Fruit fly (Drosophila melanogaster) whole organism, embryonic: ENCODE results near the gene Mlp84B.

ENCODE experiments used
- Ada2b ChIP-seq: fragments of 200-800 bp; sonication (Bioruptor generic); IDR thresholded peaks from 2 replicates; pipeline ENCODE4 v1.3.6; 2022; ENCODE audit warnings: missing biosample characterization, missing genetic modification characterization
- Atf6 ChIP-seq: fragments of 200-800 bp; sonication (Bioruptor generic); IDR thresholded peaks from 2 replicates; pipeline ENCODE4 v1.3.6; 2022; ENCODE audit warnings: missing biosample characterization, missing genetic modification characterization
- CG10959 ChIP-seq: fragments of 200-800 bp; sonication (Bioruptor generic); IDR thresholded peaks from 2 replicates; pipeline ENCODE4 v1.3.6; 2022; ENCODE audit warnings: missing biosample characterization, missing genetic modification characterization
- CG14667 ChIP-seq: fragments of 200-800 bp; sonication (Bioruptor generic); IDR thresholded peaks from 2 replicates; pipeline ENCODE4 v1.3.6; 2022; ENCODE audit warnings: missing biosample characterization, missing genetic modification characterization
- CG14860 ChIP-seq: fragments of 200-800 bp; sonication (Bioruptor generic); IDR thresholded peaks from 3 replicates; pipeline ENCODE4 v1.3.6; 2022; ENCODE audit warnings: missing biosample characterization, missing genetic modification characterization; ENCODE audit not compliant: partially characterized antibody
- CG17328 ChIP-seq: fragments of 200-800 bp; sonication (Bioruptor generic); IDR thresholded peaks from 2 replicates; pipeline ENCODE4 v1.3.6; 2022; ENCODE audit warnings: missing biosample characterization, missing genetic modification characterization
- CG17568 ChIP-seq: fragments of 200-800 bp; sonication (Bioruptor generic); optimal IDR thresholded peaks from 2 replicates; lab custom pipeline; 2018; ENCODE audit warnings: missing biosample characterization, mild to moderate bottlenecking, missing genetic modification characterization, moderate library complexity
- CG1792 ChIP-seq: fragments of 200-800 bp; sonication (Bioruptor generic); optimal IDR thresholded peaks from 2 replicates; lab custom pipeline; 2016; ENCODE audit warnings: missing biosample characterization, missing genetic modification characterization
- CG2875 ChIP-seq: fragments of 200-800 bp; sonication (Bioruptor generic); optimal IDR thresholded peaks from 2 replicates; lab custom pipeline; 2017; ENCODE audit warnings: missing biosample characterization, mild to moderate bottlenecking, missing genetic modification characterization, missing genetic modification reagents
- CG2889 ChIP-seq: fragments of 200-800 bp; sonication (Bioruptor generic); IDR thresholded peaks from 3 replicates; pipeline ENCODE4 v1.3.6; 2022; ENCODE audit warnings: missing biosample characterization, missing genetic modification characterization
- CG33213 ChIP-seq: fragments of 200-800 bp; sonication (Bioruptor generic); optimal IDR thresholded peaks from 3 replicates; lab custom pipeline; 2016; ENCODE audit warnings: missing biosample characterization, missing genetic modification characterization
- CG3407 ChIP-seq: fragments of 200-800 bp; sonication (Bioruptor generic); optimal IDR thresholded peaks from 2 replicates; lab custom pipeline; 2018; ENCODE audit warnings: missing biosample characterization, mild to moderate bottlenecking, missing genetic modification characterization
- CG3726 ChIP-seq: fragments of 200-800 bp; sonication (Bioruptor generic); IDR thresholded peaks from 3 replicates; pipeline ENCODE4, ENCODE4 v1.3.6; 2022; ENCODE audit warnings: missing biosample characterization, missing genetic modification characterization
- CG6689 ChIP-seq: fragments of 200-800 bp; sonication (Bioruptor generic); IDR thresholded peaks from 2 replicates; pipeline ENCODE4 v1.3.6; 2022; ENCODE audit warnings: missing biosample characterization, missing genetic modification characterization
- CG6813 ChIP-seq: fragments of 200-800 bp; sonication (Bioruptor generic); optimal IDR thresholded peaks from 2 replicates; lab custom pipeline; 2017; ENCODE audit warnings: missing biosample characterization, missing genetic modification characterization, mild to moderate bottlenecking, moderate library complexity, missing genetic modification reagents
- CG7271 ChIP-seq: fragments of 200-800 bp; sonication (Bioruptor generic); optimal IDR thresholded peaks from 2 replicates; lab custom pipeline; 2018; ENCODE audit warnings: missing biosample characterization, mild to moderate bottlenecking, missing genetic modification characterization, moderate library complexity
- CG8290 ChIP-seq, 3 experiments: fragments of 200-800 bp; sonication (Bioruptor generic); optimal IDR thresholded peaks; 2 replicates each; lab custom pipeline; 2016 to 2019; ENCODE audit warnings: missing biosample characterization in 3 of 3, missing genetic modification characterization in 3 of 3, mild to moderate bottlenecking in 2 of 3, moderate library complexity in 1 of 3
- CG8359 ChIP-seq: fragments of 200-800 bp; sonication (Bioruptor generic); optimal IDR thresholded peaks from 2 replicates; lab custom pipeline; 2017; ENCODE audit warnings: missing biosample characterization, mild to moderate bottlenecking, missing genetic modification characterization, borderline replicate concordance
- CG9215 ChIP-seq: fragments of 200-800 bp; sonication (Bioruptor generic); IDR thresholded peaks from 2 replicates; pipeline ENCODE4 v1.3.6; 2022; ENCODE audit warnings: missing biosample characterization, missing genetic modification characterization
- Dp ChIP-seq: fragments of 200-800 bp; sonication (Bioruptor generic); optimal IDR thresholded peaks from 2 replicates; lab custom pipeline; 2018; ENCODE audit warnings: missing biosample characterization, mild to moderate bottlenecking, missing genetic modification characterization, moderate library complexity
- Fer1 ChIP-seq: fragments of 200-800 bp; sonication (Bioruptor generic); optimal IDR thresholded peaks from 2 replicates; lab custom pipeline; 2017; ENCODE audit warnings: missing biosample characterization, mild to moderate bottlenecking, missing genetic modification characterization
- Gug ChIP-seq: fragments of 200-800 bp; sonication (Bioruptor generic); IDR thresholded peaks from 4 replicates; pipeline ENCODE4 v1.3.6; 2022; ENCODE audit warnings: missing biosample characterization, missing genetic modification characterization
- Hr3 ChIP-seq: fragments of 200-800 bp; sonication (Bioruptor generic); optimal IDR thresholded peaks from 3 replicates; lab custom pipeline; 2016; ENCODE audit warnings: missing biosample characterization, missing genetic modification characterization
- NC2α ChIP-seq: fragments of 200-800 bp; sonication (Bioruptor generic); optimal IDR thresholded peaks from 2 replicates; lab custom pipeline; 2016; ENCODE audit warnings: missing biosample characterization, missing genetic modification characterization
- NFAT ChIP-seq: fragments of 200-800 bp; sonication (Bioruptor generic); IDR thresholded peaks from 2 replicates; pipeline ENCODE4 v1.3.6; 2022; ENCODE audit warnings: missing biosample characterization, missing genetic modification characterization
- NK7.1 ChIP-seq: fragments of 200-800 bp; sonication (Bioruptor generic); optimal IDR thresholded peaks from 3 replicates; lab custom pipeline; 2016; ENCODE audit warnings: missing biosample characterization, missing genetic modification characterization
- Nf-YB ChIP-seq: fragments of 200-800 bp; sonication (Bioruptor generic); optimal IDR thresholded peaks from 3 replicates; lab custom pipeline; 2019; ENCODE audit warnings: missing biosample characterization, mild to moderate bottlenecking, missing genetic modification characterization, moderate library complexity
- Optix ChIP-seq: fragments of 200-800 bp; sonication (Bioruptor generic); IDR thresholded peaks from 3 replicates; pipeline ENCODE4 v1.3.6; 2022; ENCODE audit warnings: missing biosample characterization, missing genetic modification characterization
- Pdp1 ChIP-seq, 2 experiments: fragments of 200-800 bp; sonication (Bioruptor generic); optimal IDR thresholded peaks; 3 replicates each; lab custom pipeline; 2016; ENCODE audit warnings: missing biosample characterization in 2 of 2, missing genetic modification characterization in 2 of 2, mild to moderate bottlenecking in 1 of 2, moderate library complexity in 1 of 2
- Rx ChIP-seq: fragments of 200-800 bp; sonication (Bioruptor generic); IDR thresholded peaks from 2 replicates; pipeline ENCODE4 v1.3.6; 2022; ENCODE audit warnings: missing biosample characterization, missing genetic modification characterization
- bab2 ChIP-seq: fragments of 200-800 bp; sonication (Bioruptor generic); optimal IDR thresholded peaks from 2 replicates; lab custom pipeline; 2016; ENCODE audit warnings: missing biosample characterization, missing genetic modification characterization
- bsh ChIP-seq, 2 experiments: fragments of 200-800 bp; sonication (Bioruptor generic); optimal IDR thresholded peaks; 2 replicates each; lab custom pipeline; 2017 to 2018; ENCODE audit warnings: mild to moderate bottlenecking in 2 of 2, missing biosample characterization in 2 of 2, missing genetic modification characterization in 2 of 2, moderate library complexity in 1 of 2
- caup ChIP-seq: fragments of 200-800 bp; sonication (Bioruptor generic); optimal IDR thresholded peaks from 3 replicates; lab custom pipeline; 2017; ENCODE audit warnings: missing biosample characterization, mild to moderate bottlenecking, missing genetic modification characterization, moderate library complexity; ENCODE audit not compliant: severe bottlenecking
- dan ChIP-seq: fragments of 200-800 bp; sonication (Bioruptor generic); IDR thresholded peaks from 2 replicates; pipeline ENCODE4 v1.3.6; 2022; ENCODE audit warnings: missing biosample characterization, missing genetic modification characterization
- gfzf ChIP-seq: fragments of 200-800 bp; sonication (Bioruptor generic); optimal IDR thresholded peaks from 2 replicates; lab custom pipeline; 2016; ENCODE audit warnings: missing biosample characterization, mild to moderate bottlenecking, missing genetic modification characterization, moderate library complexity
- jumu ChIP-seq: fragments of 200-800 bp; sonication (Bioruptor generic); optimal IDR thresholded peaks from 3 replicates; lab custom pipeline; 2016; ENCODE audit warnings: missing biosample characterization, missing genetic modification characterization
- lbe ChIP-seq: fragments of 200-800 bp; sonication (Bioruptor generic); optimal IDR thresholded peaks from 2 replicates; lab custom pipeline; 2016; ENCODE audit warnings: missing biosample characterization, mild to moderate bottlenecking, missing genetic modification characterization
- phol ChIP-seq: fragments of 200-800 bp; sonication (Bioruptor generic); optimal IDR thresholded peaks from 3 replicates; lab custom pipeline; 2018; ENCODE audit warnings: missing biosample characterization, mild to moderate bottlenecking, missing genetic modification characterization, moderate library complexity
- pnt ChIP-seq: fragments of 200-800 bp; sonication (Bioruptor generic); optimal IDR thresholded peaks from 3 replicates; lab custom pipeline; 2016; ENCODE audit warnings: missing biosample characterization, missing genetic modification characterization
- salm ChIP-seq: fragments of 200-800 bp; sonication (Bioruptor generic); optimal IDR thresholded peaks from 2 replicates; lab custom pipeline; 2018; ENCODE audit warnings: missing biosample characterization, mild to moderate bottlenecking, missing genetic modification characterization
- slp2 ChIP-seq: fragments of 200-800 bp; sonication (Bioruptor generic); optimal IDR thresholded peaks from 2 replicates; lab custom pipeline; 2016; ENCODE audit warnings: missing biosample characterization, missing genetic modification characterization
- sob ChIP-seq: fragments of 200-800 bp; sonication (Bioruptor generic); IDR thresholded peaks from 2 replicates; pipeline ENCODE4 v1.3.6; 2022; ENCODE audit warnings: missing biosample characterization, missing genetic modification characterization
- stwl ChIP-seq: fragments of 200-800 bp; sonication (Bioruptor generic); optimal IDR thresholded peaks from 3 replicates; lab custom pipeline; 2018; ENCODE audit warnings: missing biosample characterization, mild to moderate bottlenecking, missing genetic modification characterization, moderate library complexity
- tap ChIP-seq: fragments of 200-800 bp; optimal IDR thresholded peaks from 3 replicates; lab custom pipeline; 2019; ENCODE audit warnings: missing biosample characterization, mild to moderate bottlenecking, missing genetic modification characterization, moderate library complexity

Mlp84B gene

DNA sequence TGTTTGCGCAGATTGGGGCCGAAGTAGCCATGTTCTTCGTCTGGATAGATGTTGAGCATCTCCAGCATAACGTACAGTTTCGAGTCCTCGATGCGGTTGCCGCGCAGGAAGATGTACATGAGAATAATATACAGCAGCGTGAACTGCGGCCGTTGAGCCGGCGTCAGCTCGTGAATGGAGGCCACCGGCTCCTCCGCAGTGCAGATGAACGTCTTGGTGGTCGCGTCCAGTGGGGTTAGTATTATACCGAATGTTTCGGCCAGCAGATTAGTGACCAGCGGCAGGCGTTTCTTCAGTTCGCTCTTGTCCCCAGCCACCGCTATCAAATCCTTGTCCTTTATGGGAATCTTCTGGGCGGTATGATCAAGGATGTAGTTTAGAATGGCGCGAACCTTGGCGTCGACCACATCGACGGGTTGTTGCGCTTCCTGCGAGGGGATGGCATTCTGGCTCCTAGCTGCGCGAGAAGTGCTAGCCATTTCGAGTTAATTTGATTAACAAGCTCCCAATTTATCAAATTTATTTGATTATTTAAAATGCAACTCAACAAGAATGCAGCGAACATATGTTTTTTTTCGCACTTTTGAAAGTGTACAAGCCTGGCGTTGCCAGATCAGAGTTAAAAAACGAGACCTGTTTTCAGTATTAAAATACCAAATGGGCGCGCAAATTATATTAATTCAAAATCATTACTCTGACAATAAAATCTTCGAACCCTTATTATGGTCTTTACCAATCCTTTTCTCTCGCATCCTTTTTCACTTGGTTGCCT lies 37.2 kb upstream of the Mlp84B start, which contains the start of gene MAGE (continued):
- TF ChIP-seq CG33213 (no peak), gfzf (peak; percentile 53)

- TF ChIP-seq NC2α (GFP tag; lab: Kevin White, UChicago) (no peak), CG10959 (GFP tag; lab: Robert Waterston, UW) (no peak), stwl (tag; lab: Kevin White, UChicago) (peak; percentile 39), salm (tag; lab: Kevin White, UChicago) (no peak), CG7271 (no peak), CG6689 (GFP tag; lab: Robert Waterston, UW) (peak; percentile 77), NK7.1 (no peak), CG8359 (GFP tag; lab: Kevin White, UChicago) (no peak), CG6813 (GFP tag; lab: Kevin White, UChicago) (no peak), Hr3 (GFP tag; lab: Kevin White, UChicago) (peak; percentile 62), bsh (GFP tag; optimal IDR thresholded peaks at IDR 0.05; lab: Kevin White, UChicago) (peak in 1 of 2 experiments; percentile 53), phol (tag; lab: Kevin White, UChicago) (peak; percentile 75), dan (GFP tag; lab: Robert Waterston, UW) (no peak), Gug (GFP tag; lab: Robert Waterston, UW) (peak; percentile 47; the same call in 2 of the 4 replicates), gfzf (peak; percentile 95), Optix (peak; percentile 44; the same call in 1 of the 3 replicates), Dp (GFP tag; lab: Kevin White, UChicago) (peak; percentile 63), bab2 (GFP tag; lab: Kevin White, UChicago) (peak; percentile 31), Pdp1 (GFP tag; optimal IDR thresholded peaks at IDR 0.05; lab: Kevin White, UChicago) (peak; percentile 9 to 58), sob (GFP tag; lab: Robert Waterston, UW) (peak; percentile 70; the same call in 1 of the 2 replicates), Fer1 (GFP tag; lab: Kevin White, UChicago) (peak; percentile 28), CG3726 (GFP tag; lab: Robert Waterston, UW) (peak; percentile 55; the same call in 2 of the 3 replicates), pnt (GFP tag; lab: Kevin White, UChicago) (peak; percentile 53), CG8290 (GFP tag; optimal IDR thresholded peaks at IDR 0.05; lab: Kevin White, UChicago) (no peak), CG8290 (tag; optimal IDR thresholded peaks at IDR 0.05; lab: Kevin White, UChicago) (no peak), CG17568 (GFP tag; lab: Kevin White, UChicago) (no peak), Atf6 (GFP tag; lab: Robert Waterston, UW) (peak; percentile 38; the same call in 1 of the 2 replicates), caup (no peak), slp2 (GFP tag; lab: Kevin White, UChicago) (no peak), CG2889 (peak; percentile 68), lbe (GFP tag; lab: Kevin White, UChicago) (no peak), CG1792 (GFP tag; lab: Kevin White, UChicago) (no peak), CG17328 (GFP tag; lab: Robert Waterston, UW) (peak; percentile 48; the same call in 1 of the 2 replicates), NFAT (GFP tag; lab: Robert Waterston, UW) (peak; percentile 54), tap (no peak), CG2875 (peak; percentile 40), jumu (GFP tag; lab: Kevin White, UChicago) (peak; percentile 51), CG3407 (GFP tag; lab: Kevin White, UChicago) (peak; percentile 25), Rx (GFP tag; lab: Robert Waterston, UW) (peak; percentile 44; the same call in 1 of the 2 replicates), CG14860 (GFP tag; lab: Robert Waterston, UW) (no peak), CG9215 (GFP tag; lab: Robert Waterston, UW) (peak; percentile 81), Ada2b (GFP tag; lab: Robert Waterston, UW) (peak; percentile 38; the same call in 1 of the 2 replicates), Nf-YB (GFP tag; lab: Kevin White, UChicago) (no peak), CG14667 (no peak; the same call in none of the 2 replicates)
Measured at dm6 chr3R:7150544-7151406, 33.2 kb upstream of the Mlp84B start, which contains the start of the genes gfzf and Sas-4. gfzf (minus strand) TSS chr3R:7150968. Sas-4 (plus strand) TSS chr3R:7151367.
